Worm (Caenorhabditis elegans) whole organism, L2 larva: ENCODE measurements around the gene F28H7.7.

Experiments used
- R02D3.7 ChIP-seq: fragments of 150-350 bp; optimal IDR thresholded peaks from 2 replicates; lab custom pipeline; 2014; ENCODE audit warnings: missing biosample characterization, missing genetic modification characterization
- Y55F3AM.14 ChIP-seq: fragments of 200-800 bp; sonication (Bioruptor generic); optimal IDR thresholded peaks from 2 replicates; lab custom pipeline; 2018; ENCODE audit warnings: mild to moderate bottlenecking, missing genetic modification characterization, missing compliant biosample characterization
- aly-2 ChIP-seq: fragments of 150-350 bp; optimal IDR thresholded peaks from 2 replicates; lab custom pipeline; 2014; ENCODE audit warnings: missing biosample characterization, missing genetic modification characterization
- ceh-16 ChIP-seq: fragments of 150-350 bp; optimal IDR thresholded peaks from 2 replicates; lab custom pipeline; 2014; ENCODE audit warnings: missing biosample characterization, missing genetic modification characterization
- ceh-82 ChIP-seq: fragments of 150-350 bp; optimal IDR thresholded peaks from 2 replicates; lab custom pipeline; 2014; ENCODE audit warnings: missing biosample characterization, missing genetic modification characterization
- gmeb-1 ChIP-seq: fragments of 150-350 bp; optimal IDR thresholded peaks from 2 replicates; lab custom pipeline; 2014; ENCODE audit warnings: missing biosample characterization, missing genetic modification characterization
- lin-39 ChIP-seq: fragments of 150-350 bp; optimal IDR thresholded peaks from 2 replicates; lab custom pipeline; 2014; ENCODE audit warnings: missing biosample characterization, missing genetic modification reagents, missing genetic modification characterization
- nhr-11 ChIP-seq: fragments of 150-350 bp; optimal IDR thresholded peaks from 2 replicates; lab custom pipeline; 2014; ENCODE audit warnings: missing biosample characterization, missing genetic modification characterization
- skn-1 ChIP-seq: sonication (generic microtip); optimal IDR thresholded peaks from 2 replicates; lab custom pipeline; 2017; ENCODE audit warnings: missing biosample characterization, missing genetic modification characterization
- ztf-11 ChIP-seq: sonication (generic microtip); optimal IDR thresholded peaks from 2 replicates; lab custom pipeline; 2017; ENCODE audit warnings: missing biosample characterization, missing genetic modification characterization

- TF ChIP-seq Y55F3AM.14 (no peak), ztf-11 (no peak), skn-1 (no peak), ceh-16 (tag; lab: Kevin White, UChicago) (no peak), nhr-11 (no peak), R02D3.7 (tag; lab: Kevin White, UChicago) (no peak), gmeb-1 (tag; lab: Kevin White, UChicago) (no peak), lin-39 (tag; lab: Kevin White, UChicago) (no peak), aly-2 (tag; lab: Kevin White, UChicago) (no peak), ceh-82 (no peak)
Measured at ce11 chrV:10702249-10702648, 51.7 kb downstream of the F28H7.7 start, which contains the start of gene pph-1.
